Worm (Caenorhabditis elegans) whole organism, L3 larva: ENCODE results near the gene sri-37.
"Not testable (repeated sequence)": the region's sequence is repeated elsewhere in the genome, so short reads cannot be mapped to it uniquely, and the experiment has no call there.

Experiments
- R02D3.7 ChIP-seq: fragments of 150-350 bp; optimal IDR thresholded peaks from 2 replicates; lab custom pipeline; 2014; ENCODE audit warnings: missing biosample characterization, missing genetic modification characterization
- aly-2 ChIP-seq: fragments of 150-350 bp; optimal IDR thresholded peaks from 2 replicates; lab custom pipeline; 2014; ENCODE audit warnings: missing biosample characterization, missing genetic modification characterization
- ceh-9 ChIP-seq: sonication (generic microtip); optimal IDR thresholded peaks from 2 replicates; lab custom pipeline; 2018; ENCODE audit warnings: missing biosample characterization, missing genetic modification characterization
- daf-12 ChIP-seq: fragments of 150-350 bp; optimal IDR thresholded peaks from 2 replicates; lab custom pipeline; 2014; ENCODE audit warnings: missing biosample characterization, missing genetic modification reagents, missing genetic modification characterization
- elt-3 ChIP-seq, 3 experiments: fragments of 150-350 bp in 1 of 3; sonication (generic microtip) in 2 of 3; optimal IDR thresholded peaks; 2 replicates in 2 of 3; 4 replicates in 1 of 3; lab custom pipeline; 2014 to 2017; ENCODE audit warnings: missing biosample characterization in 3 of 3, missing genetic modification characterization in 3 of 3
- eor-1 ChIP-seq, 2 experiments: fragments of 150-350 bp; optimal IDR thresholded peaks; 2 replicates each; lab custom pipeline; 2014 to 2018; ENCODE audit warnings: missing biosample characterization in 2 of 2, missing genetic modification characterization in 2 of 2
- fkh-2 ChIP-seq: fragments of 150-350 bp; optimal IDR thresholded peaks from 2 replicates; lab custom pipeline; 2014; ENCODE audit warnings: missing biosample characterization, missing genetic modification reagents, missing genetic modification characterization
- hmg-11 ChIP-seq: sonication (generic microtip); optimal IDR thresholded peaks from 2 replicates; lab custom pipeline; 2016; ENCODE audit warnings: missing genetic modification characterization, missing compliant biosample characterization
- jun-1 ChIP-seq: fragments of 150-350 bp; optimal IDR thresholded peaks from 2 replicates; lab custom pipeline; 2014; ENCODE audit warnings: missing biosample characterization, missing genetic modification reagents, missing genetic modification characterization
- lin-39 ChIP-seq: fragments of 150-350 bp; optimal IDR thresholded peaks from 2 replicates; lab custom pipeline; 2018; ENCODE audit warnings: missing biosample characterization, missing genetic modification reagents, missing genetic modification characterization
- lsy-12 ChIP-seq: sonication (generic microtip); optimal IDR thresholded peaks from 2 replicates; lab custom pipeline; 2016; ENCODE audit warnings: mild to moderate bottlenecking, missing genetic modification characterization, missing compliant biosample characterization
- mdl-1 ChIP-seq: fragments of 150-350 bp; optimal IDR thresholded peaks from 2 replicates; lab custom pipeline; 2014; ENCODE audit warnings: missing biosample characterization, missing genetic modification characterization
- nfya-1 ChIP-seq: sonication (generic microtip); optimal IDR thresholded peaks from 2 replicates; lab custom pipeline; 2017; ENCODE audit warnings: missing genetic modification characterization, mild to moderate bottlenecking, missing compliant biosample characterization, antibody characterized with exemption, moderate library complexity; ENCODE audit not compliant: insufficient read depth
- nhr-12 ChIP-seq: fragments of 150-350 bp; optimal IDR thresholded peaks from 2 replicates; lab custom pipeline; 2014; ENCODE audit warnings: missing biosample characterization, missing genetic modification characterization
- nhr-23 ChIP-seq: fragments of 150-350 bp; optimal IDR thresholded peaks from 2 replicates; lab custom pipeline; 2014; ENCODE audit warnings: missing biosample characterization, missing genetic modification reagents, missing genetic modification characterization
- nhr-237 ChIP-seq: fragments of 150-350 bp; optimal IDR thresholded peaks from 2 replicates; lab custom pipeline; 2014; ENCODE audit warnings: missing biosample characterization, missing genetic modification characterization
- nhr-25 ChIP-seq: sonication (generic microtip); optimal IDR thresholded peaks from 2 replicates; lab custom pipeline; 2017; ENCODE audit warnings: missing biosample characterization, missing genetic modification characterization
- nhr-43 ChIP-seq: sonication (generic microtip); optimal IDR thresholded peaks from 2 replicates; lab custom pipeline; 2016; ENCODE audit warnings: mild to moderate bottlenecking, missing genetic modification characterization, missing compliant biosample characterization; ENCODE audit not compliant: poor library complexity, severe bottlenecking
- nhr-67 ChIP-seq: fragments of 150-350 bp; optimal IDR thresholded peaks from 2 replicates; lab custom pipeline; 2014; ENCODE audit warnings: missing biosample characterization, missing genetic modification characterization
- pha-4 ChIP-seq: fragments of 150-350 bp; optimal IDR thresholded peaks from 2 replicates; lab custom pipeline; 2014; ENCODE audit warnings: missing biosample characterization, missing genetic modification reagents, missing genetic modification characterization
- pqm-1 ChIP-seq: fragments of 150-350 bp; optimal IDR thresholded peaks from 2 replicates; lab custom pipeline; 2017; ENCODE audit warnings: missing biosample characterization, missing genetic modification characterization, inconsistent platforms
- sea-2 ChIP-seq: fragments of 150-350 bp; sonication (generic microtip); optimal IDR thresholded peaks from 4 replicates; lab custom pipeline; 2014; ENCODE audit warnings: missing biosample characterization, missing genetic modification reagents, missing genetic modification characterization
- skn-1 ChIP-seq: fragments of 150-350 bp; optimal IDR thresholded peaks from 2 replicates; lab custom pipeline; 2014; ENCODE audit warnings: missing biosample characterization, missing genetic modification characterization
- tbx-2 ChIP-seq: sonication (generic microtip); optimal IDR thresholded peaks from 2 replicates; lab custom pipeline; 2016; ENCODE audit warnings: mild to moderate bottlenecking, missing genetic modification characterization, missing compliant biosample characterization
- unc-39 ChIP-seq: sonication (generic microtip); optimal IDR thresholded peaks from 4 replicates; lab custom pipeline; 2017; ENCODE audit warnings: missing biosample characterization, missing genetic modification characterization
- ztf-11 ChIP-seq: fragments of 150-350 bp; optimal IDR thresholded peaks from 2 replicates; lab custom pipeline; 2014; ENCODE audit warnings: missing biosample characterization, missing genetic modification characterization
- ztf-4 ChIP-seq: fragments of 150-350 bp; optimal IDR thresholded peaks from 2 replicates; lab custom pipeline; 2014; ENCODE audit warnings: missing biosample characterization, missing genetic modification characterization

Gene sri-37

ce11 chrII:2649539-2649938 lies 20.2 kb downstream of the sri-37 start, which contains the start of the genes F22E5.13 and F22E5.6:
Gene F22E5.13, minus strand, starts transcription at chrII:2649639.
Gene F22E5.6, plus strand, starts transcription at chrII:2649835.
- TF ChIP-seq nhr-237 (tag; lab: Kevin White, UChicago) (no peak), unc-39 (no peak), jun-1 (tag; lab: Kevin White, UChicago) (no peak), skn-1 (no peak), sea-2 (no peak), lsy-12 (tag; lab: Kevin White, UChicago) (no peak), tbx-2 (tag; lab: Kevin White, UChicago) (no peak), hmg-11 (tag; lab: Kevin White, UChicago) (no peak), fkh-2 (tag; lab: Kevin White, UChicago) (no peak), nhr-67 (tag; lab: Kevin White, UChicago) (no peak), elt-3 (tag; optimal IDR thresholded peaks at IDR 0.05; lab: Kevin White, UChicago) (no peak)

ce11 chrII:2656606-2657005 lies 27.2 kb downstream of the sri-37 start, which contains the start of gene sri-47:
Gene sri-47, plus strand, starts transcription at chrII:2656906.
- TF ChIP-seq R02D3.7 (tag; lab: Kevin White, UChicago): no peak

- TF ChIP-seq lsy-12 (tag; lab: Kevin White, UChicago): no peak
- no peak for TF ChIP-seq nhr-12 (tag; lab: Kevin White, UChicago)
- TF ChIP-seq mdl-1 (tag; lab: Kevin White, UChicago): no peak
- no peak for TF ChIP-seq lin-39 (tag; lab: Kevin White, UChicago)
Observed at ce11 chrII:2659364-2659763, 30.0 kb downstream of the sri-37 start, which contains the start of gene gcy-21. Gene gcy-21, plus strand, starts transcription at chrII:2659664.

- TF ChIP-seq nhr-237, pha-4, lin-39 (tag; lab: Kevin White, UChicago): not testable (repeated sequence)
Observed at ce11 chrII:2665081-2665480, 35.7 kb downstream of the sri-37 start, which contains the start of gene F22E5.2. Gene F22E5.2, plus strand, starts transcription at chrII:2665381.

- no peak for TF ChIP-seq nhr-25 (tag; lab: Kevin White, UChicago)
- no peak for TF ChIP-seq pha-4 (tag; lab: Kevin White, UChicago)
- TF ChIP-seq aly-2 (tag; lab: Kevin White, UChicago): no peak
- no peak for TF ChIP-seq daf-12 (tag; lab: Kevin White, UChicago)
- no peak for TF ChIP-seq jun-1 (tag; lab: Kevin White, UChicago)
- no peak for TF ChIP-seq nhr-43 (tag; lab: Kevin White, UChicago)
- TF ChIP-seq fkh-2 (tag; lab: Kevin White, UChicago): no peak
- no peak for TF ChIP-seq skn-1
- TF ChIP-seq eor-1 (tag; optimal IDR thresholded peaks at IDR 0.05; lab: Kevin White, UChicago): no peak
- TF ChIP-seq nfya-1 (tag; lab: Kevin White, UChicago): no peak
- no peak for TF ChIP-seq pqm-1
- TF ChIP-seq, all 47 proteins: peak for 0
Observed at ce11 chrII:2665606-2666005, 36.2 kb downstream of the sri-37 start, which contains the start of gene F22E5.22. Gene F22E5.22, plus strand, starts transcription at chrII:2665906.

- TF ChIP-seq ztf-4, jun-1, ztf-11 (tag; lab: Kevin White, UChicago): not testable (repeated sequence)
- TF ChIP-seq, all 47 proteins: peak for 0; not testable (repeated sequence) for 47
Observed at ce11 chrII:2672320-2672719, 43.0 kb downstream of the sri-37 start, which contains the start of gene sri-57. Gene sri-57, minus strand, starts transcription at chrII:2672420.

ce11 chrII:2673534-2673933 lies 44.2 kb downstream of the sri-37 start, which contains the start of the genes F22E5.20 and F22E5.1:
Gene F22E5.20, minus strand, starts transcription at chrII:2673634.
Gene F22E5.1, plus strand, starts transcription at chrII:2673775.
- not testable (repeated sequence) for TF ChIP-seq ceh-9; nhr-23; nhr-67 (tag; lab: Kevin White, UChicago)
